Worm (Caenorhabditis elegans) whole organism, L2 larva: ENCODE results near the gene sft-4.

Experiments
- F13H6.1 ChIP-seq: sonication (generic microtip); optimal IDR thresholded peaks from 2 replicates; lab custom pipeline; 2016; ENCODE audit warnings: missing genetic modification characterization, missing compliant biosample characterization
- ZK546.5 ChIP-seq: sonication (generic microtip); optimal IDR thresholded peaks from 2 replicates; lab custom pipeline; 2017; ENCODE audit warnings: missing biosample characterization, missing genetic modification characterization
- aly-2 ChIP-seq: fragments of 150-350 bp; optimal IDR thresholded peaks from 2 replicates; lab custom pipeline; 2014; ENCODE audit warnings: missing biosample characterization, missing genetic modification characterization
- ama-1 ChIP-seq: fragments of 150-350 bp; optimal IDR thresholded peaks from 2 replicates; lab custom pipeline; 2018; ENCODE audit warnings: inconsistent platforms
- blmp-1 ChIP-seq: sonication (generic microtip); optimal IDR thresholded peaks from 2 replicates; lab custom pipeline; 2017; ENCODE audit warnings: missing genetic modification characterization, mild to moderate bottlenecking, missing compliant biosample characterization, antibody characterized with exemption, moderate library complexity; ENCODE audit not compliant: insufficient read depth
- ceh-16 ChIP-seq: fragments of 150-350 bp; optimal IDR thresholded peaks from 2 replicates; lab custom pipeline; 2014; ENCODE audit warnings: missing biosample characterization, missing genetic modification characterization
- ceh-82 ChIP-seq: fragments of 150-350 bp; optimal IDR thresholded peaks from 2 replicates; lab custom pipeline; 2014; ENCODE audit warnings: missing biosample characterization, missing genetic modification characterization
- crh-2 ChIP-seq: sonication (generic microtip); optimal IDR thresholded peaks from 2 replicates; lab custom pipeline; 2017; ENCODE audit warnings: missing biosample characterization, missing genetic modification characterization
- egl-27 ChIP-seq: sonication (generic microtip); optimal IDR thresholded peaks from 3 replicates; lab custom pipeline; 2017; ENCODE audit warnings: missing biosample characterization, missing genetic modification reagents, missing genetic modification characterization
- elt-1 ChIP-seq: fragments of 150-350 bp; optimal IDR thresholded peaks from 2 replicates; lab custom pipeline; 2014; ENCODE audit warnings: missing biosample characterization, missing genetic modification characterization
- elt-3 ChIP-seq: sonication (generic microtip); optimal IDR thresholded peaks from 2 replicates; lab custom pipeline; 2017; ENCODE audit warnings: missing biosample characterization, missing genetic modification characterization
- fos-1 ChIP-seq: fragments of 150-350 bp; optimal IDR thresholded peaks from 2 replicates; lab custom pipeline; 2014; ENCODE audit warnings: missing biosample characterization, missing genetic modification characterization
- gmeb-1 ChIP-seq: fragments of 150-350 bp; optimal IDR thresholded peaks from 2 replicates; lab custom pipeline; 2014; ENCODE audit warnings: missing biosample characterization, missing genetic modification characterization
- lin-13 ChIP-seq: fragments of 150-350 bp; optimal IDR thresholded peaks from 2 replicates; lab custom pipeline; 2014; ENCODE audit warnings: missing biosample characterization, missing genetic modification reagents, missing genetic modification characterization
- lin-39 ChIP-seq: fragments of 150-350 bp; optimal IDR thresholded peaks from 2 replicates; lab custom pipeline; 2014; ENCODE audit warnings: missing biosample characterization, missing genetic modification reagents, missing genetic modification characterization
- lsy-2 ChIP-seq, 2 experiments: fragments of 150-350 bp in 1 of 2; sonication (generic microtip) in 1 of 2; optimal IDR thresholded peaks; 2 replicates each; lab custom pipeline; 2014 to 2017; ENCODE audit warnings: missing biosample characterization in 2 of 2, missing genetic modification characterization in 2 of 2
- mab-5 ChIP-seq: fragments of 150-350 bp; optimal IDR thresholded peaks from 2 replicates; lab custom pipeline; 2014; ENCODE audit warnings: missing biosample characterization, missing genetic modification characterization
- mbf-1 ChIP-seq: sonication (generic microtip); optimal IDR thresholded peaks from 2 replicates; lab custom pipeline; 2017; ENCODE audit warnings: missing biosample characterization, missing genetic modification characterization
- mdl-1 ChIP-seq, 2 experiments: fragments of 150-350 bp in 1 of 2; sonication (generic microtip) in 1 of 2; optimal IDR thresholded peaks; 2 replicates each; lab custom pipeline; 2017; ENCODE audit warnings: missing biosample characterization in 2 of 2, missing genetic modification characterization in 2 of 2
- nhr-10 ChIP-seq: sonication (generic microtip); optimal IDR thresholded peaks from 2 replicates; lab custom pipeline; 2017; ENCODE audit warnings: missing biosample characterization, missing genetic modification characterization
- nhr-21 ChIP-seq: fragments of 150-350 bp; optimal IDR thresholded peaks from 2 replicates; lab custom pipeline; 2014; ENCODE audit warnings: missing biosample characterization, missing genetic modification characterization
- nhr-237 ChIP-seq: fragments of 150-350 bp; optimal IDR thresholded peaks from 2 replicates; lab custom pipeline; 2014; ENCODE audit warnings: missing biosample characterization, missing genetic modification characterization
- nhr-25 ChIP-seq: fragments of 150-350 bp; sonication (generic microtip); optimal IDR thresholded peaks from 3 replicates; lab custom pipeline; 2014; ENCODE audit warnings: missing biosample characterization, missing genetic modification characterization
- nhr-6 ChIP-seq: fragments of 150-350 bp; optimal IDR thresholded peaks from 2 replicates; lab custom pipeline; 2014; ENCODE audit warnings: missing biosample characterization, missing genetic modification characterization
- nhr-77 ChIP-seq: fragments of 150-350 bp; optimal IDR thresholded peaks from 2 replicates; lab custom pipeline; 2014; ENCODE audit warnings: missing biosample characterization, missing genetic modification characterization
- sem-4 ChIP-seq: fragments of 150-350 bp; optimal IDR thresholded peaks from 2 replicates; lab custom pipeline; 2014; ENCODE audit warnings: missing biosample characterization, missing genetic modification reagents, missing genetic modification characterization
- sma-3 ChIP-seq: sonication (generic microtip); optimal IDR thresholded peaks from 2 replicates; lab custom pipeline; 2016; ENCODE audit warnings: missing genetic modification reagents, missing genetic modification characterization, missing compliant biosample characterization
- sma-9 ChIP-seq, 2 experiments: fragments of 150-350 bp in 1 of 2; sonication (generic microtip) in 1 of 2; optimal IDR thresholded peaks; 2 replicates each; lab custom pipeline; 2014 to 2016; ENCODE audit warnings: missing genetic modification characterization in 2 of 2, mild to moderate bottlenecking in 1 of 2, missing biosample characterization in 1 of 2, missing compliant biosample characterization in 1 of 2, missing genetic modification reagents in 1 of 2, moderate library complexity in 1 of 2
- snpc-4 ChIP-seq: fragments of 150-350 bp; optimal IDR thresholded peaks from 2 replicates; lab custom pipeline; 2014; ENCODE audit warnings: missing biosample characterization, missing genetic modification characterization
- unc-39 ChIP-seq: fragments of 150-350 bp; optimal IDR thresholded peaks from 2 replicates; lab custom pipeline; 2014; ENCODE audit warnings: missing biosample characterization, missing genetic modification characterization
- unc-55 ChIP-seq: fragments of 150-350 bp; sonication (generic microtip); optimal IDR thresholded peaks from 3 replicates; lab custom pipeline; 2014; ENCODE audit warnings: missing biosample characterization, missing genetic modification reagents, missing genetic modification characterization
- zag-1 ChIP-seq: fragments of 150-350 bp; optimal IDR thresholded peaks from 2 replicates; lab custom pipeline; 2014; ENCODE audit warnings: missing biosample characterization, missing genetic modification characterization
- ztf-1 ChIP-seq: fragments of 200-800 bp; sonication (Bioruptor generic); conservative IDR thresholded peaks from 2 replicates; pipeline ENCODE4 v1.3.6; 2022; ENCODE audit warnings: missing genetic modification characterization, missing compliant biosample characterization

The sft-4 gene

ce11 chrX:5816346-5816745 lies 35.8 kb upstream of the sft-4 start (continued):
- TF ChIP-seq aly-2 (tag; lab: Kevin White, UChicago) (no peak), F13H6.1 (tag; lab: Kevin White, UChicago) (peak; percentile 73), ceh-82 (tag; lab: Kevin White, UChicago) (no peak), unc-39 (tag; lab: Kevin White, UChicago) (no peak)

- TF ChIP-seq ama-1, result no peak
- no peak for TF ChIP-seq lin-39
- no peak for TF ChIP-seq nhr-10
- peak in 1 of 2 experiments; percentile 7 for TF ChIP-seq lsy-2 (tag; optimal IDR thresholded peaks at IDR 0.05; lab: Kevin White, UChicago)
- TF ChIP-seq lin-13 (GFP tag; lab: Kevin White, UChicago), result no peak
- TF ChIP-seq ZK546.5 (tag; lab: Kevin White, UChicago), result no peak
- TF ChIP-seq crh-2 (tag; lab: Kevin White, UChicago), result no peak
- TF ChIP-seq mbf-1 (tag; lab: Kevin White, UChicago), result no peak
- TF ChIP-seq elt-3 (tag; lab: Kevin White, UChicago), result no peak
- TF ChIP-seq nhr-77 (tag; lab: Kevin White, UChicago), result no peak
- TF ChIP-seq unc-55 (GFP tag; lab: Kevin White, UChicago), result no peak
- TF ChIP-seq mab-5, result peak; percentile 87
- no peak for TF ChIP-seq nhr-21
- TF ChIP-seq fos-1, result no peak
- no peak for TF ChIP-seq zag-1 (tag; lab: Kevin White, UChicago)
- TF ChIP-seq snpc-4 (tag; lab: Kevin White, UChicago), result no peak
- peak; percentile 46 for TF ChIP-seq sem-4 (tag; lab: Kevin White, UChicago)
- no peak for TF ChIP-seq ztf-1 (GFP tag; lab: Robert Waterston, UW)
- no peak for TF ChIP-seq egl-27 (tag; lab: Kevin White, UChicago)
- TF ChIP-seq F13H6.1 (tag; lab: Kevin White, UChicago), result peak; percentile 75
- TF ChIP-seq sma-3, result no peak
- TF ChIP-seq nhr-6 (tag; lab: Kevin White, UChicago), result no peak
- no peak for TF ChIP-seq ceh-16
- peak; percentile 0 for TF ChIP-seq sma-9 (GFP tag; optimal IDR thresholded peaks at IDR 0.05; lab: Kevin White, UChicago)
- no peak for TF ChIP-seq sma-9 (tag; optimal IDR thresholded peaks at IDR 0.05; lab: Kevin White, UChicago)
These were observed 34.8 kb upstream of the sft-4 start for ce11 chrX:5815343-5815742.

- no peak for TF ChIP-seq gmeb-1 (tag; lab: Kevin White, UChicago)
- TF ChIP-seq mdl-1 (tag; optimal IDR thresholded peaks at IDR 0.05; lab: Kevin White, UChicago), result no peak
- TF ChIP-seq F13H6.1 (tag; lab: Kevin White, UChicago), result no peak
- no peak for TF ChIP-seq elt-1 (tag; lab: Kevin White, UChicago)
- no peak for TF ChIP-seq egl-27 (tag; lab: Kevin White, UChicago)
- no peak for TF ChIP-seq ama-1
- TF ChIP-seq lin-13 (GFP tag; lab: Kevin White, UChicago), result no peak
- TF ChIP-seq blmp-1 (tag; lab: Kevin White, UChicago), result peak; percentile 24
- TF ChIP-seq zag-1 (tag; lab: Kevin White, UChicago), result no peak
- peak; percentile 17 for TF ChIP-seq nhr-25 (tag; lab: Kevin White, UChicago)
- no peak for TF ChIP-seq unc-55 (GFP tag; lab: Kevin White, UChicago)
- TF ChIP-seq ztf-1 (GFP tag; lab: Robert Waterston, UW), result no peak
- TF ChIP-seq ceh-16, result no peak
- no peak for TF ChIP-seq mbf-1 (tag; lab: Kevin White, UChicago)
- no peak for TF ChIP-seq sem-4 (tag; lab: Kevin White, UChicago)
- no peak for TF ChIP-seq mab-5
These were observed 33.8 kb upstream of the sft-4 start for ce11 chrX:5814342-5814741.

- peak; percentile 37 for TF ChIP-seq F13H6.1 (tag; lab: Kevin White, UChicago)
- TF ChIP-seq nhr-77 (tag; lab: Kevin White, UChicago), result no peak
- peak; percentile 2 for TF ChIP-seq gmeb-1 (tag; lab: Kevin White, UChicago)
- TF ChIP-seq elt-3 (tag; lab: Kevin White, UChicago), result no peak
- no peak for TF ChIP-seq nhr-237 (tag; lab: Kevin White, UChicago)
- peak; percentile 23 for TF ChIP-seq crh-2 (tag; lab: Kevin White, UChicago)
- TF ChIP-seq nhr-21, result no peak
- no peak for TF ChIP-seq nhr-6 (tag; lab: Kevin White, UChicago)
- peak; percentile 54 for TF ChIP-seq fos-1
These were observed 32.5 kb upstream of the sft-4 start for ce11 chrX:5813030-5813429.
